Fruit fly (Drosophila melanogaster): ENCODE results near the gene CG43121.

CG43121 gene

DNA sequence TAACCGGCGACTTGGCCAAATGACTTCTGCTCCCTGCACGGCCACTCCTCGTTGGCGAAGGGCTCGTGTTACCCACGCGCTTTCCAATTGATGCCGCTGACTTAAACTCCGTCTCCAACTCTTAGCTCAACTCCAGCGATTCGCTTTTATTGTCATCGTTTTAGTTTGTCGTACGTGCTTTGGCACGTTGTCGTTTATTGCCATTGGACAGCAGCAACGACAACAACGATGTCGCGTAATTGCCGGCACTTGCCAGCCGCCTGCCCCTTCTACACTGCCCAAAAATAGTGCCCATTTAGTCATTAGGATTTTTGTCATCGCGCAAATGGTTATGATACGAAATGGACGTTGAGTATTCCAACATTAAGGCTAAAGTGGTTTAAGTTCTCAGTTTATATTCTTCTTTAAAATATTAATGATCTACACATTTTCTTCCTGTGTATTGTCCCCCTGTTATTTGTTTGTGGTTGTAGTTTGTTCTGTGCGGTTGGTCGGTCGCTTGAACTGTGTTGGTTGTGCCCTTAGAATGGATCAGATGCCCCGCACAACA lies 6.4 kb downstream of the CG43121 start:
- TF ChIP-seq CG17801 (GFP tag; optimal IDR thresholded peaks at IDR 0.05; ENCODE audit: partially characterized antibody) = peak; percentile 40

DNA sequence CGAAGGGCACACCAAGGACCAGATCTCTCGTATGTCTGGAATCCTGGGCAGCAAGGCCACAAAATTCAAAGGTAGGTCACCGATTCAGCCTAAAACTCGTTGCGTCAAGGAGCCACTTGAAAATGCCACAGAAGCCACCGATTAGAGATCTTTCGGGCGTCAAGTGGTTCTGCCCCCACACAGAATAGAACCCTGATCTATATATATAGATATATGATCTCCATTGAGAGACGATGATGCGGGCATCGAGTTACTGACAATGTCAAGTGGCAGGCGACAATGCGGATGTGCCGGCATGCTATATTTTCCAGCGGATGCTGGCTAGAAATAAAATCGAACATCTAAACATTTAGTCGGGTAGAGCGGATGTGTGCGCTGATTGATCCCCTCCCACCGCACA lies 7.8 kb downstream of the CG43121 start:
- TF ChIP-seq CG17801 (GFP tag; optimal IDR thresholded peaks at IDR 0.05; ENCODE audit: partially characterized antibody) = no peak

- no peak for TF ChIP-seq CG17801 (GFP tag; optimal IDR thresholded peaks at IDR 0.05; ENCODE audit: partially characterized antibody)
These were observed 8.5 kb downstream of the CG43121 start for dm6 chr3L:14663750-14664149.

dm6 chr3L:14661567-14662258 lies 10.5 kb downstream of the CG43121 start:
- TF ChIP-seq CG17801 (GFP tag; optimal IDR thresholded peaks at IDR 0.05; ENCODE audit: partially characterized antibody) = no peak

DNA sequence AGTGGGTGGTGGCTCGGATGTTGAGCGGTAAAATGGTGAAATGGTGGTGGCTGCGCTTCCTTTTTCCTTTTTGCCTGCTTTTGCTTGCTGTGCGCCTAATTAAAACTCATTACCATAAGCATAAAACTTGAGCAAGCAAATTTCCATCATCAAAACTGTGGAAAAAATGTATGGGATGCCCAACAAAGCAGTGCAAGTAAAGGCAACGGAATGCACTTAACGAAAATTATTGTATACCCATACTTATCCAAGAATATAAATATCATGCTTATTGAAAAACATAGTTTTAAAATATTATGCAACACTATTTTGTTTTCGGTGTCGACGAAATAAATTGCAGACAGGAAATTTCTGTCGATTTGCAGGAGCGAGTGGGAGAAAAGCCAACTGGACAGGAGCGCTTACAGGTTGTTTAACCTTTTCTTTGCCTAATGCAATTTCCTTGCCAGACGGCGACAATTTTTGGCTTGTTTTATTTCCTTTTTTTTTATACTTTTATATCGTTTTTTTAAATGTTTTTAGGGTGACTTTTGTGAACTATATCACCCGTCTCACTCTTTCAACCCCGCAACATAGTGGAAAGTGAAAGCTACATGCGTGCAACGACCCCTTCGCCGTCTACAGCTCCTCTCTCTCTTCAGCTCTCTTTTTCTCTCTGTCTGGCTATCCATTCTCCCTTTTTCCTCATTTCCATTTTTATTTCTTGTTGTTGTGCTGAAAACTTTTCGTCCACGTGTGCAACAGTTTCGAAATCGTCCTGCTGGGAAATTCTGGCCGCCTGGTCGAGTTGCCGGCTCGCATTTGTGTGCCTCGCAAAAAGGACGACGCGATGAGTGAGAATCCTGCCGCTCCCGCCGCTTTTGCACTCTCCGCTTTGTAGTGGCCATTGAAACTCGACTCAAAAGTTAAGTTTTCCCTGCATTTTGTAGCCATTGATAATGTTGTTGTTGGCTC lies 12.0 kb downstream of the CG43121 start:
- no peak for TF ChIP-seq CG17801 (GFP tag; optimal IDR thresholded peaks at IDR 0.05; ENCODE audit: partially characterized antibody)

- no peak for TF ChIP-seq CG17801 (GFP tag; optimal IDR thresholded peaks at IDR 0.05; ENCODE audit: partially characterized antibody)
These were observed 14.7 kb downstream of the CG43121 start for dm6 chr3L:14657485-14658054.

dm6 chr3L:14655681-14656080 lies 16.6 kb downstream of the CG43121 start:
- no peak for TF ChIP-seq CG17801 (GFP tag; optimal IDR thresholded peaks at IDR 0.05; ENCODE audit: partially characterized antibody)

DNA sequence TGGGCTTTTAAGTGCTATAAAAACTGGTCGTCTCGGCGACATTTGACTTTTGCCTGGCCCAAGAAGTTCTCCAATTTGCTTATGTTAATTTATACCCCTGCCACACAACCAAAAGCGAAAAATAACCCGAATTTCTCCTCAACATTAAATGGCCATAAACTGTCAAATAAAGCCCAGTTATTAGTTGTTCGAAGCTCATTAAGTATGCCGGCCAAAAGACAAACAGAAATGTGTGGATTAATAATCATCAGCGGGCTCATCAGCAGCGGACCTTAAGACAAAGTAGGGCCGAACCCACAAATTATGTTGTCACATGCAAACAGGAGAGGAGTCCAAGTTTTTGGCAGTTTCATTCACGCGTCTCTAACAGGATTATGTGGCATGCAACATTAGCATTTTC lies 17.1 kb downstream of the CG43121 start:
- no peak for TF ChIP-seq CG17801 (GFP tag; optimal IDR thresholded peaks at IDR 0.05; ENCODE audit: partially characterized antibody)

- no peak for TF ChIP-seq CG17801 (GFP tag; optimal IDR thresholded peaks at IDR 0.05; ENCODE audit: partially characterized antibody)
These were observed 17.5 kb downstream of the CG43121 start for dm6 chr3L:14654737-14655136.

- TF ChIP-seq CG17801 (GFP tag; optimal IDR thresholded peaks at IDR 0.05; ENCODE audit: partially characterized antibody) = no peak
These were observed 19.7 kb downstream of the CG43121 start for dm6 chr3L:14652554-14652953.

- TF ChIP-seq CG17801 (GFP tag; optimal IDR thresholded peaks at IDR 0.05; ENCODE audit: partially characterized antibody) = no peak
These were observed 21.9 kb downstream of the CG43121 start for dm6 chr3L:14650348-14650747.

- TF ChIP-seq CG17801 (GFP tag; optimal IDR thresholded peaks at IDR 0.05; ENCODE audit: partially characterized antibody) = no peak
These were observed 23.3 kb downstream of the CG43121 start for dm6 chr3L:14648922-14649321.

dm6 chr3L:14647210-14647869 lies 24.9 kb downstream of the CG43121 start:
- no peak for TF ChIP-seq CG17801 (GFP tag; optimal IDR thresholded peaks at IDR 0.05; ENCODE audit: partially characterized antibody)

DNA sequence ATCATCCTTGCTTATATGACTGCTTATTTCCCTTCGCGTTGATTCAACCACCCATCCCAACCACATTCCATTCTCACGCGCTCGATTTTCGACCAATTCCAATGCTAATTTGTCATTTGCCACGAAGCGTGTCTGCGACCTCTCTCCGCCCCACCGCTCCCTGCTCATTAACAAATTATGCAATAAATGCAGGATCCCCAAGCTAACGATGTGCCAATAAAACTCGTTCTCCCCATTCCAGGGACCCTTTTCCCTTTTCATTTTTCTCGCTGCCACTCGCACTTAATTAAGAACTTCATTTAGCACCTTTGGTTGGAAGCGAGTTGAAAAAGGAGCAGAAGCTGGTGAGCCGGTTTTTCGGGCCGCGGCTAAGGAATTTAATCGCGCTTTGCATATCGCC lies 26.3 kb downstream of the CG43121 start:
- TF ChIP-seq CG17801 (GFP tag; optimal IDR thresholded peaks at IDR 0.05; ENCODE audit: partially characterized antibody) = no peak

- no peak for TF ChIP-seq CG17801 (GFP tag; optimal IDR thresholded peaks at IDR 0.05; ENCODE audit: partially characterized antibody)
These were observed 27.1 kb downstream of the CG43121 start for dm6 chr3L:14645120-14645519.
